Worm (Caenorhabditis elegans) whole organism, early embryonic: ENCODE measurements around the gene gos-28.

Source experiments
- ama-1 ChIP-seq: fragments of 150-350 bp; optimal IDR thresholded peaks from 2 replicates; lab custom pipeline; 2014
- hmbx-1 ChIP-seq: sonication (generic microtip); optimal IDR thresholded peaks from 2 replicates; lab custom pipeline; 2016; ENCODE audit warnings: mild to moderate bottlenecking, missing genetic modification characterization, missing compliant biosample characterization
- tbx-11 ChIP-seq: fragments of 200-800 bp; sonication (Bioruptor generic); IDR thresholded peaks from 2 replicates; pipeline ENCODE4 v1.3.6; 2022; ENCODE audit warnings: missing genetic modification characterization, missing compliant biosample characterization

DNA sequence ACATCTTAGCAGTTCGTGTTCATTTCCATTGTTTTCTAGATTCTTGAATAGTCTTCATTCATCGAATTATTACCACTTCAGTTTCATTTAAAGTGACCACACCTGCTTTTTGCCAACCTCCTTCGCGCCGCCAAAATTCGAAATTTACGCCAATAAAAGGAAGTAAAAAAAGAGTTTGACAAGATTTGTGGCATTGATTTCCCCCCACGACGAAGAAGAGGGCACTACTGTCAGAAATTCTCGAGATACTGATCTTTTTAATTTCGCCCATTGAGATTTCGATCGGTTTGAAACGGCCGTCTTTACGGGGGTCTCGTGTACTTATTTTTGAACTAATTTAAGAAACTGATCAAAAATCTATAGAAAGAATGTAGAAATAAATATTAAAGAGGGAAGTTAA, 47.3 kb downstream of the gos-28 start:
- TF ChIP-seq hmbx-1 (tag; lab: Kevin White, UChicago) (no peak), tbx-11 (GFP tag; lab: Robert Waterston, UW) (no peak), ama-1 (lab: Kevin White, UChicago) (no peak)
